Fruit fly (Drosophila melanogaster): ENCODE data around the gene Regnase-1.
A peak's percentile ranks its signal among the peaks of the same experiment; 100 is the strongest.

Regnase-1 gene

DNA sequence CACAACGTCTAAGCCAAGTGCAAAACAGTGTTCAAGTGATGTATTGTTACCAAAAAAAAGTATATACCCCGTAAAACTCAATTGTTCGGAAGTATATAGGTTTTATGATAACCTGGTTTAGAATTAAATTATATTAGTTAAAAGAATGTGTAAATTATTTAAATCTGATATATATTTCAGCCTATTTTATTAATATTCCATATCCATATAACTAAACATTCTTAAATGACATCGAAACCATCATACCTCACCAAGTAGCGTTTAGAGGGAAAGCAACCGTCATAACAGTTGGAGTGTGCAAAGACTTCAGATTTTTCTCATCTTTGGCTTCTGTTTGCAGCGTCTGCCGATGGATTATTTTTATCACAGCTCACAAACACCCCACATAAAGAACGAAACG is 36.4 kb downstream of the Regnase-1 start (continued):
- TF ChIP-seq NFAT (GFP tag; IDR thresholded peaks at IDR 0.05) (no peak; the same call in 1 of the 2 replicates), CG14050 (GFP tag; IDR thresholded peaks at IDR 0.05) (peak; percentile 62; the same call in 2 of the 3 replicates), disco-r (GFP tag; optimal IDR thresholded peaks at IDR 0.05) (no peak), cad (GFP tag; optimal IDR thresholded peaks at IDR 0.05) (no peak), HLH4C (GFP tag; IDR thresholded peaks at IDR 0.05; ENCODE audit: partially characterized antibody) (no peak), ro (GFP tag; IDR thresholded peaks at IDR 0.05) (peak; percentile 55; the same call in 1 of the 2 replicates), CG16815 (GFP tag; optimal IDR thresholded peaks at IDR 0.05) (peak; percentile 69), CG12942 (GFP tag; optimal IDR thresholded peaks at IDR 0.05) (peak; percentile 61), usp (GFP tag; optimal IDR thresholded peaks at IDR 0.05) (no peak), cg (GFP tag; optimal IDR thresholded peaks at IDR 0.05) (no peak), CG9817 (tag; optimal IDR thresholded peaks at IDR 0.05) (peak; percentile 77), en (GFP tag; optimal IDR thresholded peaks at IDR 0.05) (no peak), psq (GFP tag; optimal IDR thresholded peaks at IDR 0.05) (peak; percentile 41), stwl (tag; optimal IDR thresholded peaks at IDR 0.05) (no peak), CG13287 (GFP tag; IDR thresholded peaks at IDR 0.05; ENCODE audit: partially characterized antibody) (no peak), luna (GFP tag; optimal IDR thresholded peaks at IDR 0.05) (no peak), pb (GFP tag; optimal IDR thresholded peaks at IDR 0.05) (no peak), sens (GFP tag) (peak; percentile 79), ttk (GFP tag; IDR thresholded peaks at IDR 0.05) (peak; percentile 83), Aef1 (GFP tag; IDR thresholded peaks at IDR 0.05) (peak; percentile 64), B-H1 (GFP tag; IDR thresholded peaks at IDR 0.05) (peak; percentile 66), Blimp-1 (GFP tag; optimal IDR thresholded peaks at IDR 0.05) (peak; percentile 88), unpg (GFP tag; optimal IDR thresholded peaks at IDR 0.05) (peak; percentile 90), CG7786 (GFP tag; optimal IDR thresholded peaks at IDR 0.05) (no peak), HLH3B (GFP tag; IDR thresholded peaks at IDR 0.05) (peak; percentile 84), Elba2 (GFP tag; optimal IDR thresholded peaks at IDR 0.05) (no peak), Dad (GFP tag; optimal IDR thresholded peaks at IDR 0.05) (no peak), MESR4 (GFP tag; optimal IDR thresholded peaks at IDR 0.05) (no peak), Gsc (GFP tag; IDR thresholded peaks at IDR 0.05) (no peak), CG18619 (GFP tag; optimal IDR thresholded peaks at IDR 0.05) (peak; percentile 61), Fer2 (tag; optimal IDR thresholded peaks at IDR 0.05) (peak; percentile 53), trem (tag; optimal IDR thresholded peaks at IDR 0.05) (peak; percentile 71), ranshi (GFP tag; IDR thresholded peaks at IDR 0.05) (peak; percentile 83; the same call in 1 of the 2 replicates), vfl (GFP tag; optimal IDR thresholded peaks at IDR 0.05) (no peak), Hsf (GFP tag; optimal IDR thresholded peaks at IDR 0.05) (peak; percentile 49), HmgZ (tag; optimal IDR thresholded peaks at IDR 0.05) (peak; percentile 54), Doc2 (GFP tag; IDR thresholded peaks at IDR 0.05) (no peak), CG8089 (GFP tag; optimal IDR thresholded peaks at IDR 0.05) (no peak), CG4282 (GFP tag; optimal IDR thresholded peaks at IDR 0.05) (no peak), shn (GFP tag; optimal IDR thresholded peaks at IDR 0.05) (no peak), CG43689 (GFP tag; IDR thresholded peaks at IDR 0.05) (peak; percentile 57; the same call in 1 of the 2 replicates), CG17568 (GFP tag; optimal IDR thresholded peaks at IDR 0.05) (peak; percentile 18), lilli (GFP tag; optimal IDR thresholded peaks at IDR 0.05) (peak; percentile 48), CG5180 (GFP tag; optimal IDR thresholded peaks at IDR 0.05) (peak; percentile 36), ken (GFP tag; IDR thresholded peaks at IDR 0.05) (peak; percentile 45; the same call in 1 of the 3 replicates), schlank (tag; optimal IDR thresholded peaks at IDR 0.05) (peak; percentile 2), bigmax (GFP tag; optimal IDR thresholded peaks at IDR 0.05) (no peak), CG3163 (GFP tag; optimal IDR thresholded peaks at IDR 0.05) (no peak), CG10543 (GFP tag; optimal IDR thresholded peaks at IDR 0.05) (peak; percentile 1), Nf-YA (GFP tag; IDR thresholded peaks at IDR 0.05) (peak; percentile 61; the same call in 1 of the 2 replicates), ap (GFP tag; IDR thresholded peaks at IDR 0.05) (peak; percentile 81), CG30403 (GFP tag; optimal IDR thresholded peaks at IDR 0.05) (peak; percentile 74)
